Worm (Caenorhabditis elegans) whole organism, L4 larva: Measurements from ENCODE around the gene H03G16.6.

ENCODE experiments used
- F49E8.2 ChIP-seq: sonication (generic microtip); optimal IDR thresholded peaks from 2 replicates; lab custom pipeline; 2016; ENCODE audit warnings: missing compliant biosample characterization, mild to moderate bottlenecking, missing genetic modification characterization, borderline replicate concordance
- lsy-2 ChIP-seq, 2 experiments: fragments of 150-350 bp in 1 of 2; sonication (generic microtip) in 1 of 2; optimal IDR thresholded peaks; 2 replicates each; lab custom pipeline; 2014 to 2017; ENCODE audit warnings: missing biosample characterization in 2 of 2, missing genetic modification characterization in 2 of 2
- nhr-48 ChIP-seq: sonication (generic microtip); optimal IDR thresholded peaks from 2 replicates; lab custom pipeline; 2016; ENCODE audit warnings: mild to moderate bottlenecking, missing genetic modification characterization, missing compliant biosample characterization
- nhr-76 ChIP-seq: fragments of 150-350 bp; optimal IDR thresholded peaks from 2 replicates; lab custom pipeline; 2014; ENCODE audit warnings: missing biosample characterization, missing genetic modification characterization
- unc-62 ChIP-seq, 3 experiments: fragments of 150-350 bp in 1 of 3; sonication (generic microtip); optimal IDR thresholded peaks in 2 of 3; peaks in 1 of 3; 1 replicate in 1 of 3; 2 replicates in 2 of 3; lab custom pipeline; 2014 to 2017; ENCODE audit warnings: missing biosample characterization in 3 of 3, missing genetic modification characterization in 3 of 3, missing genetic modification reagents in 3 of 3, missing genotype in 1 of 3

ce11 chrX:15026008-15026407, 26.5 kb upstream of the H03G16.6 start, which contains the start of gene seb-3:
- TF ChIP-seq unc-62 (GFP tag; optimal IDR thresholded peaks at IDR 0.05 in 1 of 2; lab: Kevin White, UChicago) (no peak), unc-62 (tag; optimal IDR thresholded peaks at IDR 0.05; lab: Kevin White, UChicago) (no peak), nhr-76 (tag; lab: Kevin White, UChicago) (no peak), F49E8.2 (tag; lab: Kevin White, UChicago) (no peak), lsy-2 (tag; optimal IDR thresholded peaks at IDR 0.05; lab: Kevin White, UChicago) (no peak), nhr-48 (tag; lab: Kevin White, UChicago) (no peak)
